Fruit fly (Drosophila melanogaster) whole organism, embryonic: ENCODE measurements around the gene CG11164.

Source experiments
- Antp ChIP-seq: fragments of 200-800 bp; sonication (Bioruptor generic); optimal IDR thresholded peaks from 3 replicates; lab custom pipeline; 2016; ENCODE audit warnings: missing biosample characterization, missing genetic modification characterization
- Atf-2 ChIP-seq: fragments of 200-800 bp; sonication (Bioruptor generic); optimal IDR thresholded peaks from 2 replicates; lab custom pipeline; 2016; ENCODE audit warnings: missing biosample characterization, missing genetic modification characterization
- Atf6 ChIP-seq: fragments of 200-800 bp; sonication (Bioruptor generic); IDR thresholded peaks from 2 replicates; pipeline ENCODE4 v1.3.6; 2022; ENCODE audit warnings: missing biosample characterization, missing genetic modification characterization
- CG10321 ChIP-seq: fragments of 200-800 bp; sonication (Bioruptor generic); IDR thresholded peaks from 2 replicates; pipeline ENCODE4 v1.3.6; 2022; ENCODE audit warnings: missing biosample characterization, missing genetic modification characterization
- CG11398 ChIP-seq: fragments of 200-800 bp; sonication (Bioruptor generic); optimal IDR thresholded peaks from 2 replicates; lab custom pipeline; 2016; ENCODE audit warnings: missing biosample characterization, missing genetic modification characterization
- CG11560 ChIP-seq: fragments of 200-800 bp; sonication (Bioruptor generic); IDR thresholded peaks from 3 replicates; pipeline ENCODE4 v1.3.6; 2022; ENCODE audit warnings: missing biosample characterization, missing genetic modification characterization
- CG15601 ChIP-seq: fragments of 200-800 bp; sonication (Bioruptor generic); optimal IDR thresholded peaks from 3 replicates; lab custom pipeline; 2019; ENCODE audit warnings: missing biosample characterization, mild to moderate bottlenecking, missing genetic modification characterization, moderate library complexity
- CG16779 ChIP-seq: fragments of 200-800 bp; sonication (Bioruptor generic); IDR thresholded peaks from 2 replicates; pipeline ENCODE4 v1.3.6; 2022; ENCODE audit warnings: missing biosample characterization, missing genetic modification characterization
- CG16863 ChIP-seq: fragments of 200-800 bp; sonication (Bioruptor generic); optimal IDR thresholded peaks from 3 replicates; lab custom pipeline; 2016; ENCODE audit warnings: missing biosample characterization, missing genetic modification characterization
- CG17328 ChIP-seq: fragments of 200-800 bp; sonication (Bioruptor generic); IDR thresholded peaks from 2 replicates; pipeline ENCODE4 v1.3.6; 2022; ENCODE audit warnings: missing biosample characterization, missing genetic modification characterization
- CG17385 ChIP-seq: fragments of 200-800 bp; sonication (Bioruptor generic); optimal IDR thresholded peaks from 3 replicates; lab custom pipeline; 2018; ENCODE audit warnings: missing biosample characterization, mild to moderate bottlenecking, missing genetic modification characterization
- CG18011 ChIP-seq: fragments of 200-800 bp; sonication (Bioruptor generic); optimal IDR thresholded peaks from 2 replicates; lab custom pipeline; 2017; ENCODE audit warnings: missing biosample characterization, missing genetic modification characterization, mild to moderate bottlenecking, moderate library complexity, missing genotype
- CG2875 ChIP-seq: fragments of 200-800 bp; sonication (Bioruptor generic); optimal IDR thresholded peaks from 2 replicates; lab custom pipeline; 2017; ENCODE audit warnings: missing biosample characterization, mild to moderate bottlenecking, missing genetic modification characterization, missing genetic modification reagents
- CG33557 ChIP-seq: fragments of 200-800 bp; sonication (Bioruptor generic); optimal IDR thresholded peaks from 2 replicates; lab custom pipeline; 2019; ENCODE audit warnings: missing biosample characterization, mild to moderate bottlenecking, missing genetic modification characterization, moderate library complexity
- CG34422 ChIP-seq: fragments of 200-800 bp; sonication (Bioruptor generic); IDR thresholded peaks from 3 replicates; pipeline ENCODE4 v1.3.6; 2022; ENCODE audit warnings: missing biosample characterization, missing genetic modification characterization
- CG7357 ChIP-seq: fragments of 200-800 bp; sonication (Bioruptor generic); IDR thresholded peaks from 3 replicates; pipeline ENCODE4 v1.3.6; 2022; ENCODE audit warnings: missing biosample characterization, missing genetic modification characterization
- CG8478 ChIP-seq: fragments of >200 bp; optimal IDR thresholded peaks from 2 replicates; lab custom pipeline; 2018
- CG9437 ChIP-seq: fragments of 200-800 bp; sonication (Bioruptor generic); optimal IDR thresholded peaks from 2 replicates; lab custom pipeline; 2018; ENCODE audit warnings: missing biosample characterization, mild to moderate bottlenecking, missing genetic modification characterization
- CkIIα-i1 ChIP-seq: fragments of 200-800 bp; sonication (Bioruptor generic); IDR thresholded peaks from 2 replicates; pipeline ENCODE4 v1.3.6; 2022; ENCODE audit warnings: missing biosample characterization, missing genetic modification characterization
- Dek ChIP-seq: fragments of 200-800 bp; sonication (Bioruptor generic); optimal IDR thresholded peaks from 3 replicates; lab custom pipeline; 2019; ENCODE audit warnings: missing biosample characterization, mild to moderate bottlenecking, missing genetic modification characterization, moderate library complexity
- Ets97D ChIP-seq: fragments of 200-800 bp; sonication (Bioruptor generic); optimal IDR thresholded peaks from 3 replicates; lab custom pipeline; 2016; ENCODE audit warnings: missing biosample characterization, missing genetic modification characterization
- Gsc ChIP-seq: fragments of 200-800 bp; sonication (Bioruptor generic); IDR thresholded peaks from 2 replicates; pipeline ENCODE4 v1.3.6; 2022; ENCODE audit warnings: missing biosample characterization, missing genetic modification characterization
- HmgZ ChIP-seq: fragments of 200-800 bp; sonication (Bioruptor generic); optimal IDR thresholded peaks from 2 replicates; lab custom pipeline; 2018; ENCODE audit warnings: missing biosample characterization, mild to moderate bottlenecking, missing genetic modification characterization
- Hr78 ChIP-seq, 2 experiments: fragments of 200-800 bp in 1 of 2; fragments of >200 bp in 1 of 2; sonication (Bioruptor generic) in 1 of 2; optimal IDR thresholded peaks; 2 replicates each; lab custom pipeline; 2017 to 2019; ENCODE audit warnings: missing biosample characterization in 2 of 2, missing genetic modification characterization in 2 of 2, mild to moderate bottlenecking in 1 of 2, moderate library complexity in 1 of 2
- Hsf ChIP-seq: fragments of 200-800 bp; sonication (Bioruptor generic); optimal IDR thresholded peaks from 3 replicates; lab custom pipeline; 2016; ENCODE audit warnings: missing biosample characterization, missing genetic modification characterization
- Lim3 ChIP-seq: fragments of 200-800 bp; sonication (Bioruptor generic); IDR thresholded peaks from 2 replicates; pipeline ENCODE4 v1.3.6; 2022; ENCODE audit warnings: missing biosample characterization, missing genetic modification characterization
- Mad ChIP-seq: fragments of 200-800 bp; sonication (Bioruptor generic); optimal IDR thresholded peaks from 2 replicates; lab custom pipeline; 2016; ENCODE audit warnings: missing biosample characterization, missing genetic modification characterization
- NC2α ChIP-seq: fragments of 200-800 bp; sonication (Bioruptor generic); optimal IDR thresholded peaks from 2 replicates; lab custom pipeline; 2016; ENCODE audit warnings: missing biosample characterization, missing genetic modification characterization
- Rfx ChIP-seq: fragments of 200-800 bp; sonication (Bioruptor generic); IDR thresholded peaks from 2 replicates; pipeline ENCODE4 v1.3.6; 2022; ENCODE audit warnings: missing biosample characterization, missing genetic modification characterization
- Sox102F ChIP-seq: fragments of 200-800 bp; sonication (Bioruptor generic); optimal IDR thresholded peaks from 2 replicates; lab custom pipeline; 2018; ENCODE audit warnings: missing biosample characterization, mild to moderate bottlenecking, missing genetic modification characterization, moderate library complexity
- Sry-δ ChIP-seq: fragments of 200-800 bp; sonication (Bioruptor generic); optimal IDR thresholded peaks from 2 replicates; lab custom pipeline; 2016; ENCODE audit warnings: missing biosample characterization, missing genetic modification characterization
- Usf ChIP-seq: fragments of 200-800 bp; sonication (Bioruptor generic); optimal IDR thresholded peaks from 2 replicates; lab custom pipeline; 2017; ENCODE audit warnings: missing genotype, missing biosample characterization, missing genetic modification characterization
- Xrp1 ChIP-seq: fragments of 200-800 bp; sonication (Bioruptor generic); IDR thresholded peaks from 2 replicates; pipeline ENCODE4 v1.3.6; 2022; ENCODE audit warnings: missing biosample characterization, missing genetic modification characterization
- ab ChIP-seq: fragments of 200-800 bp; sonication (Bioruptor generic); optimal IDR thresholded peaks from 2 replicates; lab custom pipeline; 2016; ENCODE audit warnings: missing biosample characterization, missing genetic modification characterization
- abd-A ChIP-seq: fragments of 200-800 bp; sonication (Bioruptor generic); optimal IDR thresholded peaks from 3 replicates; lab custom pipeline; 2019; ENCODE audit warnings: missing biosample characterization, mild to moderate bottlenecking, missing genetic modification characterization, moderate library complexity
- amos ChIP-seq: fragments of 200-800 bp; sonication (Bioruptor generic); IDR thresholded peaks from 2 replicates; pipeline ENCODE4 v1.3.6; 2022; ENCODE audit warnings: missing biosample characterization, missing genetic modification characterization; ENCODE audit not compliant: partially characterized antibody
- ato ChIP-seq: fragments of 200-800 bp; sonication (Bioruptor generic); IDR thresholded peaks from 2 replicates; pipeline ENCODE4 v1.3.6; 2022; ENCODE audit warnings: missing biosample characterization, missing genetic modification characterization; ENCODE audit not compliant: partially characterized antibody
- bab2 ChIP-seq: fragments of 200-800 bp; sonication (Bioruptor generic); optimal IDR thresholded peaks from 2 replicates; lab custom pipeline; 2016; ENCODE audit warnings: missing biosample characterization, missing genetic modification characterization
- br ChIP-seq: fragments of >200 bp; optimal IDR thresholded peaks from 2 replicates; lab custom pipeline; 2017
- en ChIP-seq: fragments of 200-800 bp; sonication (Bioruptor generic); optimal IDR thresholded peaks from 2 replicates; lab custom pipeline; 2016; ENCODE audit warnings: missing biosample characterization, missing genetic modification characterization
- exex ChIP-seq: fragments of 200-800 bp; sonication (Bioruptor generic); optimal IDR thresholded peaks from 4 replicates; lab custom pipeline; 2018; ENCODE audit warnings: missing biosample characterization, mild to moderate bottlenecking, missing genetic modification characterization, moderate library complexity
- grau ChIP-seq: fragments of 200-800 bp; optimal IDR thresholded peaks from 3 replicates; lab custom pipeline; 2019; ENCODE audit warnings: missing biosample characterization, mild to moderate bottlenecking, missing genetic modification characterization, moderate library complexity
- prd ChIP-seq, 3 experiments: fragments of >200 bp in 2 of 3; fragments of 200-800 bp in 1 of 3; sonication (Bioruptor generic) in 1 of 3; optimal IDR thresholded peaks in 2 of 3; IDR thresholded peaks in 1 of 3; 2 replicates in 2 of 3; 3 replicates in 1 of 3; pipeline versions ENCODE4 v1.3.6 to Lab custom; 2017 to 2022; ENCODE audit warnings: missing biosample characterization in 1 of 3, missing genetic modification characterization in 1 of 3
- psq ChIP-seq: fragments of 200-800 bp; sonication (Bioruptor generic); optimal IDR thresholded peaks from 2 replicates; lab custom pipeline; 2017; ENCODE audit warnings: missing biosample characterization, missing genetic modification characterization
- schlank ChIP-seq: fragments of 200-800 bp; sonication (Bioruptor generic); optimal IDR thresholded peaks from 2 replicates; lab custom pipeline; 2018; ENCODE audit warnings: missing biosample characterization, mild to moderate bottlenecking, missing genetic modification characterization
- sens-2 ChIP-seq: fragments of 200-800 bp; sonication (Bioruptor generic); IDR thresholded peaks from 2 replicates; pipeline ENCODE4 v1.3.6; 2022; ENCODE audit warnings: missing biosample characterization, missing genetic modification characterization
- seq ChIP-seq: fragments of 200-800 bp; sonication (Bioruptor generic); IDR thresholded peaks from 2 replicates; pipeline ENCODE4 v1.3.6; 2022; ENCODE audit warnings: missing biosample characterization, missing genetic modification characterization
- toy ChIP-seq: fragments of 200-800 bp; sonication (Bioruptor generic); IDR thresholded peaks from 2 replicates; pipeline ENCODE4 v1.3.6; 2022; ENCODE audit warnings: missing biosample characterization, missing genetic modification characterization
- tx ChIP-seq: fragments of 200-800 bp; sonication (Bioruptor generic); optimal IDR thresholded peaks from 2 replicates; lab custom pipeline; 2016; ENCODE audit warnings: missing biosample characterization, missing genetic modification characterization
- vfl ChIP-seq: fragments of 200-800 bp; sonication (Bioruptor generic); optimal IDR thresholded peaks from 2 replicates; lab custom pipeline; 2016; ENCODE audit warnings: missing biosample characterization, missing genetic modification characterization
- zf30C ChIP-seq: fragments of 200-800 bp; sonication (Bioruptor generic); optimal IDR thresholded peaks from 3 replicates; lab custom pipeline; 2018; ENCODE audit warnings: missing biosample characterization, mild to moderate bottlenecking, missing genetic modification characterization
- zfh2 ChIP-seq: fragments of 200-800 bp; sonication (Bioruptor generic); optimal IDR thresholded peaks from 2 replicates; lab custom pipeline; 2016; ENCODE audit warnings: missing biosample characterization, missing genetic modification characterization

Gene CG11164

DNA sequence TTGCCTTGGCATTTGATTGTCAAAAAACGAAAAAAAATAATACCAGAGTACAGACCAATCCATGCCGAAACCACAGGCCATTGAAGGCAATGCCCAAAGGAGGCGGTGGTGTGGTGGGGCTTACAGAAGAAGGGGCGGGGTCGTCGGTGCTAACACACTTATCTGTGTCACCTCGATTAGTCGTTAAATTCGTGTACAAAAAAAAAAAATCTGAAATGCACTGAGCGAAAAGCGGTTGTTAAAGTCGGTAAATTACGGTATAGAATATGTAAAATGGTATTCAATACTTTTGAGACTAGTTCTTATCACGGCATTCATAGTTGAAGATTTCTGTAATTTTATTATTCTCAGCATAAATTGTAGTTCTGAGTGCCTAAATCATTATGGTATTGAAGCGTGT is 23.9 kb upstream of the CG11164 start (continued):
- TF ChIP-seq abd-A (tag; lab: Kevin White, UChicago): no peak
- 0 out of 2 replicates have a peak, but pooled peaks have one; percentile 16 for TF ChIP-seq CG16779 (GFP tag; lab: Robert Waterston, UW)
- TF ChIP-seq Hr78 (GFP tag; optimal IDR thresholded peaks at IDR 0.05; lab: Kevin White, UChicago): no peak
- no peak for TF ChIP-seq toy (GFP tag; lab: Robert Waterston, UW)
- peak; percentile 75 for TF ChIP-seq CG34422
- 0 out of 2 replicates have a peak, but pooled peaks have one; percentile 17 for TF ChIP-seq Lim3 (GFP tag; lab: Robert Waterston, UW)
- TF ChIP-seq Sry-δ (GFP tag; lab: Kevin White, UChicago): no peak
- TF ChIP-seq br (lab: Kevin White, UChicago): no peak
- TF ChIP-seq Dek (tag; lab: Kevin White, UChicago): no peak
- TF ChIP-seq CkIIα-i1 (GFP tag; lab: Robert Waterston, UW): no peak
- TF ChIP-seq CG8478: no peak
- TF ChIP-seq amos (GFP tag; lab: Robert Waterston, UW): no peak
- TF ChIP-seq vfl (GFP tag; lab: Kevin White, UChicago): no peak
- no peak for TF ChIP-seq CG33557 (GFP tag; lab: Kevin White, UChicago)
- peak; percentile 71; the same call in 1 of the 2 replicates for TF ChIP-seq Atf6 (GFP tag; lab: Robert Waterston, UW)
- TF ChIP-seq zf30C (GFP tag; lab: Kevin White, UChicago): no peak
- no peak for TF ChIP-seq NC2α (GFP tag; lab: Kevin White, UChicago)
- peak; percentile 31; the same call in 1 of the 3 replicates for TF ChIP-seq CG7357 (GFP tag; lab: Robert Waterston, UW)
- TF ChIP-seq Antp (GFP tag; lab: Kevin White, UChicago): peak; percentile 34
- TF ChIP-seq ab (GFP tag; lab: Kevin White, UChicago): no peak
- peak; percentile 80 for TF ChIP-seq Rfx (GFP tag; lab: Robert Waterston, UW)
- no peak for TF ChIP-seq CG11398 (GFP tag; lab: Kevin White, UChicago)
- TF ChIP-seq psq (GFP tag; lab: Kevin White, UChicago): no peak
- peak; percentile 14 for TF ChIP-seq grau (tag; lab: Kevin White, UChicago)
- peak; percentile 13 for TF ChIP-seq CG15601 (tag; lab: Kevin White, UChicago)
- peak; percentile 74 for TF ChIP-seq Xrp1 (GFP tag; lab: Robert Waterston, UW)
- no peak for TF ChIP-seq Mad (GFP tag; lab: Kevin White, UChicago)
- no peak for TF ChIP-seq schlank
- TF ChIP-seq CG9437 (GFP tag; lab: Kevin White, UChicago): peak; percentile 19
- TF ChIP-seq sens-2 (GFP tag; lab: Robert Waterston, UW): peak; percentile 69
- TF ChIP-seq Ets97D (GFP tag; lab: Kevin White, UChicago): peak; percentile 3
- TF ChIP-seq CG17328 (GFP tag; lab: Robert Waterston, UW): 0 out of 2 replicates have a peak, but pooled peaks have one; percentile 27
- peak; percentile 63 for TF ChIP-seq Sox102F (GFP tag; lab: Kevin White, UChicago)
- TF ChIP-seq CG17385 (GFP tag; lab: Kevin White, UChicago): peak; percentile 14
- TF ChIP-seq zfh2 (GFP tag; lab: Kevin White, UChicago): no peak
- no peak for TF ChIP-seq CG10321 (GFP tag; lab: Robert Waterston, UW)
- peak; percentile 81 for TF ChIP-seq exex (tag; lab: Kevin White, UChicago)
- TF ChIP-seq tx (GFP tag; lab: Kevin White, UChicago): no peak
- peak; percentile 48 for TF ChIP-seq bab2
- peak; percentile 43 for TF ChIP-seq CG16863 (GFP tag; lab: Kevin White, UChicago)
- peak; percentile 47 for TF ChIP-seq CG2875
- TF ChIP-seq en (GFP tag; lab: Kevin White, UChicago): no peak
- TF ChIP-seq HmgZ (tag; lab: Kevin White, UChicago): no peak
- TF ChIP-seq Gsc (GFP tag; lab: Robert Waterston, UW): no peak
- no peak for TF ChIP-seq seq
- peak; percentile 19 for TF ChIP-seq Atf-2 (GFP tag; lab: Kevin White, UChicago)
- no peak for TF ChIP-seq CG18011 (GFP tag; lab: Kevin White, UChicago)
- peak; percentile 49 for TF ChIP-seq Hsf (GFP tag; lab: Kevin White, UChicago)
- TF ChIP-seq CG11560: no peak
- TF ChIP-seq prd (optimal IDR thresholded peaks at IDR 0.05; lab: Kevin White, UChicago): no peak
- peak; percentile 81 for TF ChIP-seq prd (GFP tag; IDR thresholded peaks at IDR 0.05; lab: Robert Waterston, UW)
- no peak for TF ChIP-seq ato (GFP tag; lab: Robert Waterston, UW)
- TF ChIP-seq Usf (GFP tag; lab: Kevin White, UChicago): no peak
